Fruit fly (Drosophila melanogaster): ENCODE measurements around the gene wrm1.

- TF ChIP-seq Sp1 (GFP tag; optimal IDR thresholded peaks at IDR 0.05) (no peak), Mio (GFP tag; optimal IDR thresholded peaks at IDR 0.05) (no peak), Myc (optimal IDR thresholded peaks at IDR 0.05) (no peak), Abd-B (GFP tag; optimal IDR thresholded peaks at IDR 0.05) (no peak), jim (GFP tag; optimal IDR thresholded peaks at IDR 0.05) (no peak), usp (GFP tag; optimal IDR thresholded peaks at IDR 0.05) (no peak), pan (optimal IDR thresholded peaks at IDR 0.05) (no peak), ey (GFP tag; optimal IDR thresholded peaks at IDR 0.05) (no peak), Hr83 (GFP tag; optimal IDR thresholded peaks at IDR 0.05; ENCODE audit: poor library complexity, severe bottlenecking) (no peak), sv (GFP tag; optimal IDR thresholded peaks at IDR 0.05) (no peak), h (GFP tag; optimal IDR thresholded peaks at IDR 0.05) (no peak), Hr78 (GFP tag; optimal IDR thresholded peaks at IDR 0.05) (no peak), lola (GFP tag; optimal IDR thresholded peaks at IDR 0.05) (no peak)
Measured at dm6 chr3L:7344001-7344400, 9.0 kb upstream of the wrm1 start.

All from whole organism, wandering third instar larva.